Fruit fly (Drosophila melanogaster) whole organism, embryonic: Measurements from ENCODE around the gene Cfp1.
A peak's percentile ranks its signal among the peaks of the same experiment; 100 is the strongest.

Experiments used
- Antp ChIP-seq: fragments of 200-800 bp; sonication (Bioruptor generic); optimal IDR thresholded peaks from 3 replicates; lab custom pipeline; 2016; ENCODE audit warnings: missing biosample characterization, missing genetic modification characterization
- Atf3 ChIP-seq: fragments of 200-800 bp; sonication (Bioruptor generic); optimal IDR thresholded peaks from 3 replicates; lab custom pipeline; 2016; ENCODE audit warnings: missing biosample characterization, missing genetic modification characterization
- BEAF-32 ChIP-seq: fragments of 200-800 bp; sonication (Bioruptor generic); optimal IDR thresholded peaks from 3 replicates; lab custom pipeline; 2017; ENCODE audit warnings: missing biosample characterization, missing genetic modification characterization, mild to moderate bottlenecking, moderate library complexity, missing genetic modification reagents
- CG10147 ChIP-seq: fragments of 200-800 bp; sonication (Bioruptor generic); optimal IDR thresholded peaks from 2 replicates; lab custom pipeline; 2019; ENCODE audit warnings: missing biosample characterization, mild to moderate bottlenecking, missing genetic modification characterization, moderate library complexity
- CG10209 ChIP-seq: fragments of 200-800 bp; sonication (Bioruptor generic); optimal IDR thresholded peaks from 3 replicates; lab custom pipeline; 2017; ENCODE audit warnings: missing biosample characterization, mild to moderate bottlenecking, missing genetic modification characterization, missing genetic modification reagents
- CG10565 ChIP-seq: fragments of 200-800 bp; sonication (Bioruptor generic); optimal IDR thresholded peaks from 3 replicates; lab custom pipeline; 2016; ENCODE audit warnings: missing biosample characterization, mild to moderate bottlenecking, missing genetic modification characterization
- CG10654 ChIP-seq: fragments of 200-800 bp; sonication (Bioruptor generic); optimal IDR thresholded peaks from 2 replicates; lab custom pipeline; 2016; ENCODE audit warnings: missing biosample characterization, missing genetic modification characterization
- CG11093 ChIP-seq: fragments of 200-800 bp; sonication (Bioruptor generic); IDR thresholded peaks from 3 replicates; pipeline ENCODE4 v1.3.6; 2022; ENCODE audit warnings: missing biosample characterization, missing genetic modification characterization
- CG11723 ChIP-seq: fragments of 200-800 bp; sonication (Bioruptor generic); optimal IDR thresholded peaks from 2 replicates; lab custom pipeline; 2017; ENCODE audit warnings: missing biosample characterization, mild to moderate bottlenecking, missing genetic modification characterization
- CG12391 ChIP-seq: fragments of 200-800 bp; sonication (Bioruptor generic); optimal IDR thresholded peaks from 3 replicates; lab custom pipeline; 2018; ENCODE audit warnings: missing biosample characterization, mild to moderate bottlenecking, missing genetic modification characterization, moderate library complexity
- CG13894 ChIP-seq: fragments of 200-800 bp; sonication (Bioruptor generic); optimal IDR thresholded peaks from 3 replicates; lab custom pipeline; 2018; ENCODE audit warnings: missing biosample characterization, mild to moderate bottlenecking, missing genetic modification characterization, moderate library complexity
- CG17328 ChIP-seq: fragments of 200-800 bp; sonication (Bioruptor generic); IDR thresholded peaks from 2 replicates; pipeline ENCODE4 v1.3.6; 2022; ENCODE audit warnings: missing biosample characterization, missing genetic modification characterization
- CG17568 ChIP-seq: fragments of 200-800 bp; sonication (Bioruptor generic); optimal IDR thresholded peaks from 2 replicates; lab custom pipeline; 2018; ENCODE audit warnings: missing biosample characterization, mild to moderate bottlenecking, missing genetic modification characterization, moderate library complexity
- CG17612 ChIP-seq: fragments of 200-800 bp; sonication (Bioruptor generic); IDR thresholded peaks from 2 replicates; pipeline ENCODE4 v1.3.6; 2022; ENCODE audit warnings: missing biosample characterization, missing genetic modification characterization
- CG30403 ChIP-seq: fragments of 200-800 bp; sonication (Bioruptor generic); optimal IDR thresholded peaks from 3 replicates; lab custom pipeline; 2016; ENCODE audit warnings: missing biosample characterization, missing genetic modification characterization
- CG34376 ChIP-seq: fragments of 200-800 bp; sonication (Bioruptor generic); optimal IDR thresholded peaks from 2 replicates; lab custom pipeline; 2018; ENCODE audit warnings: missing biosample characterization, mild to moderate bottlenecking, missing genetic modification characterization
- CG3847 ChIP-seq: fragments of 200-800 bp; sonication (Bioruptor generic); IDR thresholded peaks from 2 replicates; pipeline ENCODE4 v1.3.6; 2022; ENCODE audit warnings: missing biosample characterization, missing genetic modification characterization
- CG3995 ChIP-seq: fragments of 200-800 bp; sonication (Bioruptor generic); optimal IDR thresholded peaks from 3 replicates; lab custom pipeline; 2016; ENCODE audit warnings: missing biosample characterization, missing genetic modification characterization
- CG7271 ChIP-seq: fragments of 200-800 bp; sonication (Bioruptor generic); optimal IDR thresholded peaks from 2 replicates; lab custom pipeline; 2018; ENCODE audit warnings: missing biosample characterization, mild to moderate bottlenecking, missing genetic modification characterization, moderate library complexity
- CG7839 ChIP-seq: fragments of 200-800 bp; sonication (Bioruptor generic); optimal IDR thresholded peaks from 3 replicates; lab custom pipeline; 2018; ENCODE audit warnings: missing biosample characterization, mild to moderate bottlenecking, missing genetic modification characterization, moderate library complexity
- CG8924 ChIP-seq: fragments of 200-800 bp; optimal IDR thresholded peaks from 3 replicates; lab custom pipeline; 2019; ENCODE audit warnings: missing biosample characterization, mild to moderate bottlenecking, missing genetic modification characterization, moderate library complexity
- CG9215 ChIP-seq: fragments of 200-800 bp; sonication (Bioruptor generic); IDR thresholded peaks from 2 replicates; pipeline ENCODE4 v1.3.6; 2022; ENCODE audit warnings: missing biosample characterization, missing genetic modification characterization
- Deaf1 ChIP-seq: fragments of 200-800 bp; optimal IDR thresholded peaks from 3 replicates; lab custom pipeline; 2019; ENCODE audit warnings: missing biosample characterization, mild to moderate bottlenecking, missing genetic modification characterization, moderate library complexity
- Lim3 ChIP-seq: fragments of 200-800 bp; sonication (Bioruptor generic); IDR thresholded peaks from 2 replicates; pipeline ENCODE4 v1.3.6; 2022; ENCODE audit warnings: missing biosample characterization, missing genetic modification characterization
- Med ChIP-seq: fragments of 200-800 bp; sonication (Bioruptor generic); peaks from one replicate; lab custom pipeline; 2016; ENCODE audit warnings: missing biosample characterization, missing genetic modification characterization, mild to moderate bottlenecking, inconsistent platforms, moderate library complexity
- Taf1 ChIP-seq: fragments of 200-800 bp; sonication (Bioruptor generic); IDR thresholded peaks from 2 replicates; pipeline ENCODE4 v1.3.6; 2022; ENCODE audit warnings: missing biosample characterization, missing genetic modification characterization
- Xrp1 ChIP-seq: fragments of 200-800 bp; sonication (Bioruptor generic); IDR thresholded peaks from 2 replicates; pipeline ENCODE4 v1.3.6; 2022; ENCODE audit warnings: missing biosample characterization, missing genetic modification characterization
- ara ChIP-seq: fragments of 200-800 bp; sonication (Bioruptor generic); IDR thresholded peaks from 2 replicates; pipeline ENCODE4 v1.3.6; 2022; ENCODE audit warnings: missing biosample characterization, missing genetic modification characterization
- bbx ChIP-seq: fragments of 200-800 bp; sonication (Bioruptor generic); IDR thresholded peaks from 2 replicates; pipeline ENCODE4 v1.3.6; 2022; ENCODE audit warnings: missing biosample characterization, missing genetic modification characterization; ENCODE audit not compliant: partially characterized antibody
- chn ChIP-seq: fragments of 200-800 bp; sonication (Bioruptor generic); optimal IDR thresholded peaks from 2 replicates; lab custom pipeline; 2016; ENCODE audit warnings: missing biosample characterization, missing genetic modification characterization
- cwo ChIP-seq: fragments of 200-800 bp; sonication (Bioruptor generic); optimal IDR thresholded peaks from 3 replicates; lab custom pipeline; 2017; ENCODE audit warnings: missing biosample characterization, missing genetic modification characterization, mild to moderate bottlenecking, moderate library complexity, missing genetic modification reagents
- dan ChIP-seq: fragments of 200-800 bp; sonication (Bioruptor generic); IDR thresholded peaks from 2 replicates; pipeline ENCODE4 v1.3.6; 2022; ENCODE audit warnings: missing biosample characterization, missing genetic modification characterization
- fd102C ChIP-seq: fragments of 200-800 bp; sonication (Bioruptor generic); optimal IDR thresholded peaks from 2 replicates; lab custom pipeline; 2018; ENCODE audit warnings: missing biosample characterization, mild to moderate bottlenecking, missing genetic modification characterization, moderate library complexity
- ftz-f1 ChIP-seq: fragments of 200-800 bp; sonication (Bioruptor generic); optimal IDR thresholded peaks from 2 replicates; lab custom pipeline; 2016; ENCODE audit warnings: missing biosample characterization, missing genetic modification characterization
- gcm ChIP-seq: fragments of 200-800 bp; sonication (Bioruptor generic); optimal IDR thresholded peaks from 2 replicates; lab custom pipeline; 2019; ENCODE audit warnings: missing biosample characterization, mild to moderate bottlenecking, missing genetic modification characterization, moderate library complexity
- gfzf ChIP-seq: fragments of 200-800 bp; sonication (Bioruptor generic); optimal IDR thresholded peaks from 2 replicates; lab custom pipeline; 2016; ENCODE audit warnings: missing biosample characterization, mild to moderate bottlenecking, missing genetic modification characterization, moderate library complexity
- hkb ChIP-seq, 2 experiments: fragments of 200-800 bp in 1 of 2; fragments of >200 bp in 1 of 2; sonication (Bioruptor generic) in 1 of 2; IDR thresholded peaks in 1 of 2; optimal IDR thresholded peaks in 1 of 2; 2 replicates each; pipeline versions ENCODE4 v1.3.6 to Lab custom; 2017 to 2022; ENCODE audit warnings: missing biosample characterization in 1 of 2, missing genetic modification characterization in 1 of 2
- jumu ChIP-seq: fragments of 200-800 bp; sonication (Bioruptor generic); optimal IDR thresholded peaks from 3 replicates; lab custom pipeline; 2016; ENCODE audit warnings: missing biosample characterization, missing genetic modification characterization
- kah ChIP-seq: fragments of 200-800 bp; sonication (Bioruptor generic); optimal IDR thresholded peaks from 2 replicates; lab custom pipeline; 2018; ENCODE audit warnings: missing biosample characterization, mild to moderate bottlenecking, missing genetic modification characterization
- lbe ChIP-seq: fragments of 200-800 bp; sonication (Bioruptor generic); optimal IDR thresholded peaks from 2 replicates; lab custom pipeline; 2016; ENCODE audit warnings: missing biosample characterization, mild to moderate bottlenecking, missing genetic modification characterization
- mam ChIP-seq: fragments of 200-800 bp; sonication (Bioruptor generic); optimal IDR thresholded peaks from 3 replicates; lab custom pipeline; 2016; ENCODE audit warnings: missing biosample characterization, missing genetic modification characterization
- mld ChIP-seq: fragments of 200-800 bp; sonication (Bioruptor generic); IDR thresholded peaks from 3 replicates; pipeline ENCODE4 v1.3.6; 2022; ENCODE audit warnings: missing biosample characterization, missing genetic modification characterization; ENCODE audit not compliant: partially characterized antibody
- nmo ChIP-seq: fragments of 200-800 bp; sonication (Bioruptor generic); optimal IDR thresholded peaks from 2 replicates; lab custom pipeline; 2018; ENCODE audit warnings: missing biosample characterization, mild to moderate bottlenecking, missing genetic modification characterization, moderate library complexity
- prd ChIP-seq, 3 experiments: fragments of >200 bp in 2 of 3; fragments of 200-800 bp in 1 of 3; sonication (Bioruptor generic) in 1 of 3; optimal IDR thresholded peaks in 2 of 3; IDR thresholded peaks in 1 of 3; 2 replicates in 2 of 3; 3 replicates in 1 of 3; pipeline versions ENCODE4 v1.3.6 to Lab custom; 2017 to 2022; ENCODE audit warnings: missing biosample characterization in 1 of 3, missing genetic modification characterization in 1 of 3
- rib ChIP-seq: fragments of 200-800 bp; sonication (Bioruptor generic); IDR thresholded peaks from 2 replicates; pipeline ENCODE4 v1.3.6; 2022; ENCODE audit warnings: missing biosample characterization, missing genetic modification characterization
- sna ChIP-seq: fragments of 200-800 bp; sonication (Bioruptor generic); IDR thresholded peaks from 2 replicates; pipeline ENCODE4 v1.3.6; 2022; ENCODE audit warnings: missing biosample characterization, missing genetic modification characterization; ENCODE audit not compliant: partially characterized antibody
- ssp ChIP-seq: fragments of 200-800 bp; sonication (Bioruptor generic); IDR thresholded peaks from 2 replicates; pipeline ENCODE4 v1.3.6; 2022; ENCODE audit warnings: missing biosample characterization, missing genetic modification characterization
- stwl ChIP-seq: fragments of 200-800 bp; sonication (Bioruptor generic); optimal IDR thresholded peaks from 3 replicates; lab custom pipeline; 2018; ENCODE audit warnings: missing biosample characterization, mild to moderate bottlenecking, missing genetic modification characterization, moderate library complexity
- trh ChIP-seq: fragments of 200-800 bp; sonication (Bioruptor generic); optimal IDR thresholded peaks from 2 replicates; lab custom pipeline; 2016; ENCODE audit warnings: missing biosample characterization, missing genetic modification characterization
- wor ChIP-seq: fragments of 200-800 bp; sonication (Bioruptor generic); IDR thresholded peaks from 2 replicates; pipeline ENCODE4 v1.3.6; 2022; ENCODE audit warnings: missing biosample characterization, missing genetic modification characterization

The Cfp1 gene

DNA sequence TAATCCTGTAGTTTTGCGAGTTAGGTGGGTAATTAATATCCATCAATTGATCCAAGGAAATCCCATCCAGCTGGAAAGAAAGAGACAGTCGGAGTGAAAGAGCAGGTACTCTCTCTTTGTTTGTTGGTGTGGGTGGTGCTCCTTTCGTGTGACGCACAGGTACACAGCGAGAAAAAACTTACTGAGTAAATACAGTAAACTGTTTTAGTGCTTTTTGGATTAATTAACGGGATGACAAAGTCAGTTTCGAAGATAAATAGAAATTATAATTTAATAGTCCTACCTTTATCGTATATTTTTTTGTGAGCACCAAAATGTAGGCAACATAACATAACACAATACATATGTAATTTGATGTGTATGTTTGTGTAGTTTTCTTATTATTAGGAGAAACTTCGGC lies 24.7 kb downstream of the Cfp1 start (continued):
- TF ChIP-seq Antp (GFP tag; lab: Kevin White, UChicago): no peak
- no peak for TF ChIP-seq ssp (GFP tag; lab: Robert Waterston, UW)
- TF ChIP-seq stwl (tag; lab: Kevin White, UChicago): no peak
- TF ChIP-seq Atf3 (GFP tag; lab: Kevin White, UChicago): no peak
- no peak for TF ChIP-seq prd (optimal IDR thresholded peaks at IDR 0.05; lab: Kevin White, UChicago)
- peak; percentile 53; the same call in 2 of the 3 replicates for TF ChIP-seq prd (GFP tag; IDR thresholded peaks at IDR 0.05; lab: Robert Waterston, UW)
- no peak for TF ChIP-seq CG7271 (tag; lab: Kevin White, UChicago)
- no peak for TF ChIP-seq ftz-f1 (GFP tag; lab: Kevin White, UChicago)
- no peak for TF ChIP-seq cwo (GFP tag; lab: Kevin White, UChicago)
- no peak for TF ChIP-seq hkb (optimal IDR thresholded peaks at IDR 0.05; lab: Kevin White, UChicago)
- 0 out of 2 replicates have a peak, but pooled peaks have one; percentile 28 for TF ChIP-seq hkb (GFP tag; IDR thresholded peaks at IDR 0.05; lab: Robert Waterston, UW)
- no peak for TF ChIP-seq BEAF-32 (GFP tag; lab: Kevin White, UChicago)
- no peak for TF ChIP-seq sna (GFP tag; lab: Robert Waterston, UW)
- no peak for TF ChIP-seq mam (GFP tag; lab: Kevin White, UChicago)
- no peak for TF ChIP-seq CG34376 (GFP tag; lab: Kevin White, UChicago)
- no peak for TF ChIP-seq kah (GFP tag; lab: Kevin White, UChicago)
- TF ChIP-seq Lim3 (GFP tag; lab: Robert Waterston, UW): no peak
- peak; percentile 53; the same call in 1 of the 2 replicates for TF ChIP-seq ara (GFP tag; lab: Robert Waterston, UW)
- TF ChIP-seq nmo (GFP tag; lab: Kevin White, UChicago): peak; percentile 20
- TF ChIP-seq lbe (GFP tag; lab: Kevin White, UChicago): no peak
- peak; percentile 46; the same call in 1 of the 2 replicates for TF ChIP-seq CG17328 (GFP tag; lab: Robert Waterston, UW)
- TF ChIP-seq mld: no peak
- TF ChIP-seq Xrp1 (GFP tag; lab: Robert Waterston, UW): peak; percentile 54; the same call in 1 of the 2 replicates
- TF ChIP-seq CG11093 (GFP tag; lab: Robert Waterston, UW): no peak
- TF ChIP-seq CG7839 (tag; lab: Kevin White, UChicago): peak; percentile 24
- TF ChIP-seq gfzf (GFP tag; lab: Kevin White, UChicago): no peak
- no peak for TF ChIP-seq CG13894 (tag; lab: Kevin White, UChicago)
- TF ChIP-seq CG10654: no peak
- TF ChIP-seq CG9215 (GFP tag; lab: Robert Waterston, UW): no peak
- peak; percentile 54 for TF ChIP-seq Med
- no peak for TF ChIP-seq Taf1 (GFP tag; lab: Robert Waterston, UW)
- no peak for TF ChIP-seq wor (GFP tag; lab: Robert Waterston, UW)
- TF ChIP-seq dan: no peak
- TF ChIP-seq CG10147: no peak
- no peak for TF ChIP-seq bbx (GFP tag; lab: Robert Waterston, UW)
- no peak for TF ChIP-seq trh (GFP tag; lab: Kevin White, UChicago)
- no peak for TF ChIP-seq CG3847 (GFP tag; lab: Robert Waterston, UW)
- TF ChIP-seq CG8924 (tag; lab: Kevin White, UChicago): no peak
- TF ChIP-seq jumu (GFP tag; lab: Kevin White, UChicago): no peak
- TF ChIP-seq CG17568 (GFP tag; lab: Kevin White, UChicago): no peak
- no peak for TF ChIP-seq CG11723 (GFP tag; lab: Kevin White, UChicago)
- peak; percentile 27 for TF ChIP-seq fd102C (GFP tag; lab: Kevin White, UChicago)
- TF ChIP-seq chn (GFP tag; lab: Kevin White, UChicago): peak; percentile 15
- TF ChIP-seq gcm (GFP tag; lab: Kevin White, UChicago): no peak
- no peak for TF ChIP-seq CG3995
- no peak for TF ChIP-seq CG10209
- peak; percentile 35 for TF ChIP-seq CG12391 (tag; lab: Kevin White, UChicago)
- TF ChIP-seq Deaf1 (tag; lab: Kevin White, UChicago): no peak
- TF ChIP-seq CG30403: no peak
- no peak for TF ChIP-seq CG10565 (GFP tag; lab: Kevin White, UChicago)
- TF ChIP-seq rib (GFP tag; lab: Robert Waterston, UW): no peak
- no peak for TF ChIP-seq CG17612 (GFP tag; lab: Robert Waterston, UW)
